Worm (Caenorhabditis elegans) whole organism, midembryonic: Measurements from ENCODE around the gene D1054.5.

Source experiments
- cog-1 ChIP-seq: sonication (generic microtip); optimal IDR thresholded peaks from 2 replicates; lab custom pipeline; 2016; ENCODE audit warnings: missing genetic modification characterization, missing compliant biosample characterization
- ref-1 ChIP-seq: fragments of 200-800 bp; sonication (Bioruptor generic); conservative IDR thresholded peaks from 2 replicates; pipeline ENCODE4 v1.3.6; 2022; ENCODE audit warnings: missing genetic modification reagents, missing genetic modification characterization, missing compliant biosample characterization

DNA sequence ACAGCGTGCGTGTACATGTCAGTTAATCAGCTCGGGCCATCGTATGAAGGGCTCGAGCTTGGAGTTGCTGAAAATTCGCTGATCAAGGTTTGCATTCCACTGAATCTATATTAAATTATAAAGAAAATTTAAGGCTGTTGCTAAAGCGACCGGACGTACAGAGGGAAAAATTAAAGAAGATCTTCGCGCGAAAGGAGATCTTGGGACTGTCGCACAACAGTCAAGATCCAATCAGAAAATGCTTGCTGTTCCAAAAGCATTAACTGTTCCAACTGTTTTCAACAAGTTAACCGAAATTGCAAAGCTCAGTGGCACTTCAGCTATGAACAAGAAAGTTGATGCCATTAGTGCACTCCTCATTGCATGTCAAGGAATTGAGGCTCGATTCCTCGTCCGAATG, 38.0 kb upstream of the D1054.5 start:
- TF ChIP-seq ref-1 (GFP tag; lab: Robert Waterston, UW) (no peak), cog-1 (tag; lab: Kevin White, UChicago) (no peak)
